Worm (Caenorhabditis elegans): ENCODE measurements around the gene his-37.

DNA sequence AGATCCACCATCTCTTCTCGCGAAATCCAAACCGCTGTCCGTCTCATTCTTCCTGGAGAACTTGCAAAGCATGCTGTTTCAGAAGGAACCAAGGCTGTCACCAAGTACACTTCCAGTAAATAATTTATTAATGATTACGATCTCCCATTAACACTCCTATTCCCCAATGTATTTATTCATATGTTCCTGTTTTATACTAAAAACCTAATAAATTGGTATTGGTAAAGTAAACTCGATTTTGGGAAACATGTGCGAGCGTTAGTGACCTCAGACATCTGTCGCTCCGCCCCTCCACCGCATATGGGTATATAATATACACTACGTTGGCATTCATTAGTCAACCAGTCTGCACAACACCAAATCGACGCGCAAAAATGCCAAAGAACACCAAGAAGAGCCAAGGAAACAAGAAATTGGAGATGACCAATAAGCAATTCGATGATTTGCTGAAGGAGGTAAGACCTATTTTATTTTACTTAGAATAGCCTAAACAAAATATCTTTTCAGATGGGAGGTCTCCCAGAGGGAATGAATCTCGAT lies 793 bp upstream of the his-37 start, which contains the start of gene C50F4.6:
- TF ChIP-seq hmg-20 (GFP tag; IDR thresholded peaks at IDR 0.05) (no peak), chd-7 (tag; optimal IDR thresholded peaks at IDR 0.05) (no peak)

All from whole organism, young adult.